Worm (Caenorhabditis elegans): Measurements from ENCODE around the gene F26F12.4.

The F26F12.4 gene

DNA sequence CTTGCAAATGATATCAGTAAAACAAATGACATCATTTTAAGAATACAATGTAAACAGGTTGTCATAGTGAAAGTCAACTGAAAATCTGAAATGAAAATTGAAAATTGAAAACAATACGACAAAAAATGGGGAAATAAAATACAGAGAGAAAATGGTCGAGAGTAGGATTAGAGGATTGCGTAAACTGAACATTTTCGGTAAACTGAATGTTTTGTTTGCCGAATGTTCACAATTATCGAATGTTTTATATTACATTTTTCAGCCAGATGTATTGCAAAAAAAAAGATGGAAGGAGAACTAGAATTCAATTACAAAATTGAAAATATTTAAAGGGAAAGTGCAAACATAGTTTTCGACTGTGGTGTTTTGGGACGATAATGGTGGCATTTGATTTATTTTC is 4.0 kb downstream of the F26F12.4 start, which contains the start of gene F26F12.5:
F26F12.5 (minus strand) TSS at position 101 of the 400 bp plus-strand sequence.
- no peak for TF ChIP-seq sptf-1 (tag; optimal IDR thresholded peaks at IDR 0.05)
- TF ChIP-seq mab-5 (tag; optimal IDR thresholded peaks at IDR 0.05) = no peak
- no peak for TF ChIP-seq unc-62 (GFP tag; optimal IDR thresholded peaks at IDR 0.05)
- no peak for TF ChIP-seq drap-1 (GFP tag; optimal IDR thresholded peaks at IDR 0.05)
- TF ChIP-seq nhr-237 (tag; optimal IDR thresholded peaks at IDR 0.05) = no peak
- no peak for TF ChIP-seq ztf-11 (tag; optimal IDR thresholded peaks at IDR 0.05)
- TF ChIP-seq mls-2 (tag; optimal IDR thresholded peaks at IDR 0.05) = no peak
- TF ChIP-seq mep-1 (tag; optimal IDR thresholded peaks at IDR 0.05) = no peak
- no peak for TF ChIP-seq M03D4.4 (tag; optimal IDR thresholded peaks at IDR 0.05)
- no peak for TF ChIP-seq elt-3 (tag; optimal IDR thresholded peaks at IDR 0.05)
- TF ChIP-seq ceh-43 (GFP tag; optimal IDR thresholded peaks at IDR 0.05) = no peak
- TF ChIP-seq elt-1 (tag; optimal IDR thresholded peaks at IDR 0.05; ENCODE audit: borderline replicate concordance, insufficient read depth) = no peak
- no peak for TF ChIP-seq hlh-1 (tag; optimal IDR thresholded peaks at IDR 0.05)
- no peak for TF ChIP-seq unc-120 (tag; optimal IDR thresholded peaks at IDR 0.05; ENCODE audit: poor library complexity, severe bottlenecking)
- TF ChIP-seq ham-2 (GFP tag; optimal IDR thresholded peaks at IDR 0.05) = no peak
- no peak for TF ChIP-seq zip-8 (tag; optimal IDR thresholded peaks at IDR 0.05)
- no peak for TF ChIP-seq bed-3 (GFP tag; optimal IDR thresholded peaks at IDR 0.05)
- no peak for TF ChIP-seq lin-13 (tag; optimal IDR thresholded peaks at IDR 0.05)

DNA sequence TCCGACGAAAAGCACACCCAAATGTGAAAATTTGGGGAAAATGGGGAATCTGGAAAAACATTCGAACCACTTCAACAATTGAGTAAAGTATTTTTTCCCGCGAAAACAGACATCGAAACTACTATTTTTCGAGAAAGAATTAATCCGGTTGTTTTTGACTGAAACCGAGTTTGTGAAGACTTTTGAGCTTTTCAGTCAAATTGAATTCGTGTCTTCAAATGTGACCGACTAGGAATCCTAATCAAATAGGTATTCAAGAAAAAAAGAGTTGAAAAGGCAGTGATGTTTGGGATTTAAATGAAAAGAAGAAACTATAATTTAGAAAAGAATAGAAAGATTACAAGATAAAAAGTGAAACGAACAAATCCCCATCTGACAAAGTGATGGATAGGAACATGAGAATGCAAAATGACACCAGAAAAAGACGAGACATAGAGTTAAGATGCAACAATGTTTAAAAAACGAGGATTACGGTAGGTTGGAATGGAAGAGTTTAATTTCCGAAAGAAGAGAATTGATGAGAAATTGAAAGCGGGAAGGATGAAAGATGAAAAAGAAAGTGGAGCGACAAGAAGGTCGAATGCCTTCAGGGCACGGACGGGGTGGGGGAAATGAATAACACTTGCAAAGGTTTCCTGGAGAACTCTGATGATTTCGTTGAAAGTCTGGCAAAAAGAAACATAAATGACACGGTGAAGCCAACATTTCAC is 6.5 kb downstream of the F26F12.4 start, which contains the start of gene F26F12.8:
F26F12.8 (minus strand) TSS at position 51 of the 710 bp plus-strand sequence.
- TF ChIP-seq lsy-2 (tag; optimal IDR thresholded peaks at IDR 0.05) = no peak
- no peak for TF ChIP-seq ztf-11 (tag; optimal IDR thresholded peaks at IDR 0.05)
- no peak for TF ChIP-seq cnd-1 (tag; optimal IDR thresholded peaks at IDR 0.05)
- TF ChIP-seq M03D4.4 (tag; optimal IDR thresholded peaks at IDR 0.05) = no peak

DNA sequence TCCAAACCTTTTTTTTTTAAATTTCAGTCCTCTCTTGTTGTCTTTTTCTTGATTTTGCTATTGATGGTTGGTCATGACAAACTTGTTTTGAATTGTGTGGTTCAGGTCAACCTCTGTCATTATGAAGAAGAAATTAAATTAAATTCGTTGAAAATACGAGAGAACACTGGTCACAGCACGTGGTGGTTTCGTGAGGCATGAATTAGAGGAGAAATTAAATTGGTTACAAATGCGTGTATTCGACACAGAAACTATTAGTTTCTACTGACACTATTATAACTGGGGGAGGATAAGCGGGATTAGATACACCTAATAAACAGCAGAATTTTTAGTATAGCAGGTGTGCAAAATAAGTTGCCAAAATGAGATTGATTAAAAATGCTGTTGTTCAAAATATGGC is 17.0 kb downstream of the F26F12.4 start:
- peak; percentile 87 for TF ChIP-seq ces-1 (GFP tag; optimal IDR thresholded peaks at IDR 0.05)
- TF ChIP-seq ceh-83 (GFP tag; optimal IDR thresholded peaks at IDR 0.05) = no peak

ce11 chrV:5851631-5852030 is 17.5 kb downstream of the F26F12.4 start:
- TF ChIP-seq ceh-39 (tag; optimal IDR thresholded peaks at IDR 0.05) (no peak), blmp-1 (tag; optimal IDR thresholded peaks at IDR 0.05) (no peak), zip-8 (tag; optimal IDR thresholded peaks at IDR 0.05) (peak; percentile 40), unc-39 (tag; optimal IDR thresholded peaks at IDR 0.05) (no peak), nhr-2 (tag; optimal IDR thresholded peaks at IDR 0.05) (peak; percentile 84)

- peak; percentile 68 for TF ChIP-seq ces-1 (GFP tag; optimal IDR thresholded peaks at IDR 0.05)
- no peak for TF ChIP-seq nhr-28 (tag; optimal IDR thresholded peaks at IDR 0.05)
- no peak for TF ChIP-seq nhr-12 (tag; optimal IDR thresholded peaks at IDR 0.05)
- TF ChIP-seq unc-62 (GFP tag; optimal IDR thresholded peaks at IDR 0.05) = no peak
- TF ChIP-seq lin-32 (GFP tag; optimal IDR thresholded peaks at IDR 0.05) = peak; percentile 19
- peak; percentile 42 for TF ChIP-seq mls-2 (tag; optimal IDR thresholded peaks at IDR 0.05)
- no peak for TF ChIP-seq nhr-2 (tag; optimal IDR thresholded peaks at IDR 0.05)
- TF ChIP-seq hlh-1 (tag; optimal IDR thresholded peaks at IDR 0.05) = no peak
These were observed 18.5 kb downstream of the F26F12.4 start for ce11 chrV:5850671-5851070.

ce11 chrV:5848015-5848609 is 21.0 kb downstream of the F26F12.4 start:
- TF ChIP-seq mls-2 (tag; optimal IDR thresholded peaks at IDR 0.05) (no peak), tbx-8 (GFP tag; optimal IDR thresholded peaks at IDR 0.05) (no peak), elt-3 (tag; optimal IDR thresholded peaks at IDR 0.05) (no peak), hlh-1 (tag; optimal IDR thresholded peaks at IDR 0.05) (no peak), drap-1 (GFP tag; optimal IDR thresholded peaks at IDR 0.05) (no peak), ztf-11 (tag; optimal IDR thresholded peaks at IDR 0.05) (no peak), unc-62 (GFP tag; optimal IDR thresholded peaks at IDR 0.05) (no peak), nhr-76 (tag; optimal IDR thresholded peaks at IDR 0.05) (no peak), blmp-1 (tag; optimal IDR thresholded peaks at IDR 0.05) (no peak), mep-1 (tag; optimal IDR thresholded peaks at IDR 0.05) (no peak), flh-1 (GFP tag; optimal IDR thresholded peaks at IDR 0.05) (no peak), M03D4.4 (tag; optimal IDR thresholded peaks at IDR 0.05) (no peak)
